Worm (Caenorhabditis elegans): ENCODE results near the gene T03G6.7.

Gene T03G6.7

ce11 chrX:2613077-2613476, 19.2 kb downstream of the T03G6.7 start (continued):
- TF ChIP-seq tbx-2 (tag; optimal IDR thresholded peaks at IDR 0.05), result peak; percentile 67
- no peak for TF ChIP-seq ceh-63 (GFP tag; optimal IDR thresholded peaks at IDR 0.05)
- peak; percentile 1 to 21 for TF ChIP-seq efl-1 (optimal IDR thresholded peaks at IDR 0.05)
- peak in 1 of 2 experiments; percentile 93 for TF ChIP-seq efl-1 (GFP tag; optimal IDR thresholded peaks at IDR 0.05 in 1 of 2)
- TF ChIP-seq nhr-71 (tag; optimal IDR thresholded peaks at IDR 0.05), result peak; percentile 78
- no peak for TF ChIP-seq egl-27 (tag; optimal IDR thresholded peaks at IDR 0.05)
- no peak for TF ChIP-seq hlh-17 (GFP tag; optimal IDR thresholded peaks at IDR 0.05; ENCODE audit: borderline replicate concordance)
- peak; percentile 74 for TF ChIP-seq fkh-8 (tag; optimal IDR thresholded peaks at IDR 0.05)
- TF ChIP-seq ceh-90 (tag; optimal IDR thresholded peaks at IDR 0.05), result no peak
- no peak for TF ChIP-seq mep-1 (tag; optimal IDR thresholded peaks at IDR 0.05)
- TF ChIP-seq pag-3 (tag; optimal IDR thresholded peaks at IDR 0.05; ENCODE audit: borderline replicate concordance, insufficient read depth), result no peak
- peak; percentile 67 for TF ChIP-seq nhr-85 (tag)
- TF ChIP-seq efl-3 (GFP tag; optimal IDR thresholded peaks at IDR 0.05), result no peak
- no peak for TF ChIP-seq fkh-4 (tag; optimal IDR thresholded peaks at IDR 0.05; ENCODE audit: borderline replicate concordance)
- no peak for TF ChIP-seq blmp-1 (tag; optimal IDR thresholded peaks at IDR 0.05)
- TF ChIP-seq hlh-4 (tag; optimal IDR thresholded peaks at IDR 0.05), result no peak
- TF ChIP-seq grh-1 (GFP tag; IDR thresholded peaks at IDR 0.05), result 0 out of 2 replicates have a peak, but pooled peaks have one; percentile 31
- TF ChIP-seq C34B4.2 (tag; optimal IDR thresholded peaks at IDR 0.05), result no peak
- no peak for TF ChIP-seq sptf-1 (tag; optimal IDR thresholded peaks at IDR 0.05)
- peak; percentile 78 for TF ChIP-seq nhr-20 (tag; optimal IDR thresholded peaks at IDR 0.05)
- TF ChIP-seq isw-1 (GFP tag; IDR thresholded peaks at IDR 0.05), result no peak
- no peak for TF ChIP-seq nhr-76 (tag; optimal IDR thresholded peaks at IDR 0.05)
- peak; percentile 6 for TF ChIP-seq irx-1 (tag; optimal IDR thresholded peaks at IDR 0.05)
- peak; percentile 11 to 60 (median 54) for TF ChIP-seq ceh-82 (tag; optimal IDR thresholded peaks at IDR 0.05)
- TF ChIP-seq hpl-2 (GFP tag; optimal IDR thresholded peaks at IDR 0.05), result no peak
- TF ChIP-seq ces-1 (GFP tag; optimal IDR thresholded peaks at IDR 0.05), result no peak
- no peak for TF ChIP-seq F16B12.6 (tag; optimal IDR thresholded peaks at IDR 0.05)
- no peak for TF ChIP-seq fkh-10 (GFP tag; optimal IDR thresholded peaks at IDR 0.05)
- TF ChIP-seq zag-1 (tag; optimal IDR thresholded peaks at IDR 0.05), result no peak
- TF ChIP-seq mef-2 (tag; optimal IDR thresholded peaks at IDR 0.05), result no peak
- TF ChIP-seq nhr-77 (tag; optimal IDR thresholded peaks at IDR 0.05), result peak; percentile 38
- no peak for TF ChIP-seq nhr-12 (tag; optimal IDR thresholded peaks at IDR 0.05)
- TF ChIP-seq rnt-1 (tag; optimal IDR thresholded peaks at IDR 0.05), result peak; percentile 63
- no peak for TF ChIP-seq ztf-4 (tag; optimal IDR thresholded peaks at IDR 0.05)
- peak; percentile 52 for TF ChIP-seq pax-3 (tag; optimal IDR thresholded peaks at IDR 0.05)
- TF ChIP-seq vab-15 (tag; optimal IDR thresholded peaks at IDR 0.05), result no peak
- TF ChIP-seq aly-2 (tag; optimal IDR thresholded peaks at IDR 0.05), result no peak
- TF ChIP-seq lin-39 (tag; optimal IDR thresholded peaks at IDR 0.05), result no peak
- TF ChIP-seq Y116A8C.19 (tag; optimal IDR thresholded peaks at IDR 0.05; ENCODE audit: borderline replicate concordance), result no peak
- no peak for TF ChIP-seq zip-4 (GFP tag; optimal IDR thresholded peaks at IDR 0.05)
- TF ChIP-seq fos-1 (tag; optimal IDR thresholded peaks at IDR 0.05), result peak; percentile 39
- no peak for TF ChIP-seq tlp-1 (tag; optimal IDR thresholded peaks at IDR 0.05)
- no peak for TF ChIP-seq mab-9 (GFP tag; IDR thresholded peaks at IDR 0.05)
- TF ChIP-seq nhr-47 (tag; optimal IDR thresholded peaks at IDR 0.05), result peak; percentile 83
- TF ChIP-seq unc-130 (tag; optimal IDR thresholded peaks at IDR 0.05), result peak; percentile 84
- no peak for TF ChIP-seq ets-5 (GFP tag; IDR thresholded peaks at IDR 0.05)
- no peak for TF ChIP-seq pqm-1 (tag; optimal IDR thresholded peaks at IDR 0.05)
- TF ChIP-seq ceh-8 (GFP tag; optimal IDR thresholded peaks at IDR 0.05), result no peak
- peak; percentile 25 for TF ChIP-seq jun-1 (tag; optimal IDR thresholded peaks at IDR 0.05)
- no peak for TF ChIP-seq alr-1 (tag; optimal IDR thresholded peaks at IDR 0.05; ENCODE audit: borderline replicate concordance)
- TF ChIP-seq unc-62 (GFP tag; optimal IDR thresholded peaks at IDR 0.05), result no peak
- peak; percentile 72 for TF ChIP-seq lin-14 (GFP tag; optimal IDR thresholded peaks at IDR 0.05)
- peak; percentile 9 for TF ChIP-seq unc-86 (tag; optimal IDR thresholded peaks at IDR 0.05)
- TF ChIP-seq swsn-7 (tag; optimal IDR thresholded peaks at IDR 0.05), result peak; percentile 72

Measured in whole organism, L1 larva.